Fruit fly (Drosophila melanogaster) whole organism, prepupa: ENCODE results near the gene CG4440.

ENCODE experiments used
- CG34406 ChIP-seq: fragments of 200-800 bp; sonication (Bioruptor generic); optimal IDR thresholded peaks from 3 replicates; lab custom pipeline; 2016; ENCODE audit warnings: missing biosample characterization, missing genetic modification characterization
- CG6854 ChIP-seq: fragments of 200-800 bp; sonication (Bioruptor generic); optimal IDR thresholded peaks from 2 replicates; lab custom pipeline; 2017; ENCODE audit warnings: missing biosample characterization, mild to moderate bottlenecking, missing genetic modification characterization
- Eip75B ChIP-seq: fragments of 200-800 bp; sonication (Bioruptor generic); optimal IDR thresholded peaks from 3 replicates; lab custom pipeline; 2016; ENCODE audit warnings: missing biosample characterization, missing genetic modification characterization
- Lpt ChIP-seq: fragments of 200-800 bp; sonication (Bioruptor generic); optimal IDR thresholded peaks from 3 replicates; lab custom pipeline; 2016; ENCODE audit warnings: missing biosample characterization, missing genetic modification characterization

- TF ChIP-seq CG6854 (GFP tag; lab: Kevin White, UChicago), result peak; percentile 60
- peak; percentile 53 for TF ChIP-seq Lpt (GFP tag; lab: Kevin White, UChicago)
- TF ChIP-seq CG34406, result peak; percentile 65
- peak; percentile 63 for TF ChIP-seq Eip75B
These were observed 43.2 kb upstream of the CG4440 start for dm6 chr2L:16286360-16287005.
